Fruit fly (Drosophila melanogaster) whole organism, embryonic: ENCODE measurements around the gene CG18265.

Source experiments
- Abd-B ChIP-seq: fragments of 200-800 bp; sonication (Bioruptor generic); optimal IDR thresholded peaks from 2 replicates; lab custom pipeline; 2018; ENCODE audit warnings: missing biosample characterization, mild to moderate bottlenecking, missing genetic modification characterization, moderate library complexity
- CG10654 ChIP-seq: fragments of 200-800 bp; sonication (Bioruptor generic); optimal IDR thresholded peaks from 2 replicates; lab custom pipeline; 2016; ENCODE audit warnings: missing biosample characterization, missing genetic modification characterization
- CG12236 ChIP-seq: fragments of 200-800 bp; sonication (Bioruptor generic); optimal IDR thresholded peaks from 2 replicates; lab custom pipeline; 2016; ENCODE audit warnings: missing biosample characterization, missing genetic modification characterization
- CG14667 ChIP-seq: fragments of 200-800 bp; sonication (Bioruptor generic); IDR thresholded peaks from 2 replicates; pipeline ENCODE4 v1.3.6; 2022; ENCODE audit warnings: missing biosample characterization, missing genetic modification characterization
- CG15479 ChIP-seq: fragments of 200-800 bp; sonication (Bioruptor generic); optimal IDR thresholded peaks from 3 replicates; lab custom pipeline; 2019; ENCODE audit warnings: missing biosample characterization, mild to moderate bottlenecking, missing genetic modification characterization, moderate library complexity
- CG15696 ChIP-seq: fragments of 200-800 bp; sonication (Bioruptor generic); optimal IDR thresholded peaks from 2 replicates; lab custom pipeline; 2019; ENCODE audit warnings: missing biosample characterization, mild to moderate bottlenecking, missing genetic modification characterization, moderate library complexity
- CG17328 ChIP-seq: fragments of 200-800 bp; sonication (Bioruptor generic); IDR thresholded peaks from 2 replicates; pipeline ENCODE4 v1.3.6; 2022; ENCODE audit warnings: missing biosample characterization, missing genetic modification characterization
- CG17912 ChIP-seq: fragments of 200-800 bp; sonication (Bioruptor generic); optimal IDR thresholded peaks from 2 replicates; lab custom pipeline; 2018; ENCODE audit warnings: missing biosample characterization, mild to moderate bottlenecking, missing genetic modification characterization
- CG18476 ChIP-seq: fragments of 200-800 bp; sonication (Bioruptor generic); optimal IDR thresholded peaks from 2 replicates; lab custom pipeline; 2016; ENCODE audit warnings: missing biosample characterization, mild to moderate bottlenecking, missing genetic modification characterization
- CG2889 ChIP-seq: fragments of 200-800 bp; sonication (Bioruptor generic); IDR thresholded peaks from 3 replicates; pipeline ENCODE4 v1.3.6; 2022; ENCODE audit warnings: missing biosample characterization, missing genetic modification characterization
- CG32767 ChIP-seq: fragments of 200-800 bp; sonication (Bioruptor generic); IDR thresholded peaks from 2 replicates; pipeline ENCODE4 v1.3.6; 2022; ENCODE audit warnings: missing biosample characterization, missing genetic modification characterization
- CG3407 ChIP-seq: fragments of 200-800 bp; sonication (Bioruptor generic); optimal IDR thresholded peaks from 2 replicates; lab custom pipeline; 2018; ENCODE audit warnings: missing biosample characterization, mild to moderate bottlenecking, missing genetic modification characterization
- CG6791 ChIP-seq: fragments of 200-800 bp; sonication (Bioruptor generic); IDR thresholded peaks from 3 replicates; pipeline ENCODE4 v1.3.6; 2022; ENCODE audit warnings: missing biosample characterization, missing genetic modification characterization; ENCODE audit not compliant: partially characterized antibody
- CG7271 ChIP-seq: fragments of 200-800 bp; sonication (Bioruptor generic); optimal IDR thresholded peaks from 2 replicates; lab custom pipeline; 2018; ENCODE audit warnings: missing biosample characterization, mild to moderate bottlenecking, missing genetic modification characterization, moderate library complexity
- CG8478 ChIP-seq: fragments of >200 bp; optimal IDR thresholded peaks from 2 replicates; lab custom pipeline; 2018
- CG8924 ChIP-seq: fragments of 200-800 bp; optimal IDR thresholded peaks from 3 replicates; lab custom pipeline; 2019; ENCODE audit warnings: missing biosample characterization, mild to moderate bottlenecking, missing genetic modification characterization, moderate library complexity
- CTCF ChIP-seq: fragments of 200-800 bp; sonication (Bioruptor generic); optimal IDR thresholded peaks from 2 replicates; lab custom pipeline; 2017; ENCODE audit warnings: missing biosample characterization, mild to moderate bottlenecking, missing genetic modification characterization, moderate library complexity
- D19A ChIP-seq: fragments of 200-800 bp; optimal IDR thresholded peaks from 3 replicates; lab custom pipeline; 2019; ENCODE audit warnings: missing biosample characterization, mild to moderate bottlenecking, missing genetic modification characterization, moderate library complexity
- Dad ChIP-seq: fragments of 200-800 bp; sonication (Bioruptor generic); optimal IDR thresholded peaks from 3 replicates; lab custom pipeline; 2016; ENCODE audit warnings: missing biosample characterization, missing genetic modification characterization
- Deaf1 ChIP-seq: fragments of 200-800 bp; optimal IDR thresholded peaks from 3 replicates; lab custom pipeline; 2019; ENCODE audit warnings: missing biosample characterization, mild to moderate bottlenecking, missing genetic modification characterization, moderate library complexity
- Drgx ChIP-seq: fragments of 200-800 bp; sonication (Bioruptor generic); IDR thresholded peaks from 2 replicates; pipeline ENCODE4 v1.3.6; 2022; ENCODE audit warnings: missing biosample characterization, missing genetic modification characterization
- HLH4C ChIP-seq: fragments of 200-800 bp; sonication (Bioruptor generic); IDR thresholded peaks from 3 replicates; pipeline ENCODE4 v1.3.6; 2022; ENCODE audit warnings: missing biosample characterization, missing genetic modification characterization; ENCODE audit not compliant: partially characterized antibody
- HmgZ ChIP-seq: fragments of 200-800 bp; sonication (Bioruptor generic); optimal IDR thresholded peaks from 2 replicates; lab custom pipeline; 2018; ENCODE audit warnings: missing biosample characterization, mild to moderate bottlenecking, missing genetic modification characterization
- Hmr ChIP-seq: fragments of 200-800 bp; sonication (Bioruptor generic); optimal IDR thresholded peaks from 3 replicates; lab custom pipeline; 2017; ENCODE audit warnings: mild to moderate bottlenecking, missing biosample characterization, missing genetic modification reagents, missing genetic modification characterization
- Kr ChIP-seq: fragments of 200-800 bp; sonication (Bioruptor generic); optimal IDR thresholded peaks from 2 replicates; lab custom pipeline; 2017; ENCODE audit warnings: missing biosample characterization, mild to moderate bottlenecking, missing genetic modification characterization
- MESR4 ChIP-seq: fragments of 200-800 bp; sonication (Bioruptor generic); optimal IDR thresholded peaks from 2 replicates; lab custom pipeline; 2018; ENCODE audit warnings: missing biosample characterization, mild to moderate bottlenecking, missing genetic modification characterization, moderate library complexity
- MTF-1 ChIP-seq: fragments of 200-800 bp; sonication (Bioruptor generic); optimal IDR thresholded peaks from 2 replicates; lab custom pipeline; 2018; ENCODE audit warnings: missing biosample characterization, mild to moderate bottlenecking, missing genetic modification characterization, borderline replicate concordance
- Mrtf ChIP-seq: fragments of 200-800 bp; sonication (Bioruptor generic); IDR thresholded peaks from 3 replicates; pipeline ENCODE4 v1.3.6; 2022; ENCODE audit warnings: missing biosample characterization, missing genetic modification characterization
- NC2β ChIP-seq: fragments of 200-800 bp; sonication (Bioruptor generic); optimal IDR thresholded peaks from 2 replicates; lab custom pipeline; 2016; ENCODE audit warnings: missing biosample characterization, missing genetic modification characterization
- Nf-YB ChIP-seq: fragments of 200-800 bp; sonication (Bioruptor generic); optimal IDR thresholded peaks from 3 replicates; lab custom pipeline; 2019; ENCODE audit warnings: missing biosample characterization, mild to moderate bottlenecking, missing genetic modification characterization, moderate library complexity
- PHDP ChIP-seq: fragments of 200-800 bp; sonication (Bioruptor generic); optimal IDR thresholded peaks from 3 replicates; lab custom pipeline; 2018; ENCODE audit warnings: missing biosample characterization, mild to moderate bottlenecking, missing genetic modification characterization, moderate library complexity
- Sox102F ChIP-seq: fragments of 200-800 bp; sonication (Bioruptor generic); optimal IDR thresholded peaks from 2 replicates; lab custom pipeline; 2018; ENCODE audit warnings: missing biosample characterization, mild to moderate bottlenecking, missing genetic modification characterization, moderate library complexity
- Tbp ChIP-seq: fragments of >200 bp; optimal IDR thresholded peaks from 2 replicates; lab custom pipeline; 2018; ENCODE audit warnings: missing biosample characterization, missing genetic modification characterization
- ac ChIP-seq: fragments of 200-800 bp; sonication (Bioruptor generic); optimal IDR thresholded peaks from 3 replicates; lab custom pipeline; 2017; ENCODE audit warnings: missing biosample characterization, mild to moderate bottlenecking, missing genetic modification characterization
- bowl ChIP-seq: fragments of 200-800 bp; sonication (Bioruptor generic); IDR thresholded peaks from 2 replicates; pipeline ENCODE4 v1.3.6; 2022; ENCODE audit warnings: missing biosample characterization, missing genetic modification characterization
- chn ChIP-seq: fragments of 200-800 bp; sonication (Bioruptor generic); optimal IDR thresholded peaks from 2 replicates; lab custom pipeline; 2016; ENCODE audit warnings: missing biosample characterization, missing genetic modification characterization
- crp ChIP-seq, 2 experiments: fragments of 200-800 bp; sonication (Bioruptor generic); optimal IDR thresholded peaks; 2 replicates in 1 of 2; 3 replicates in 1 of 2; lab custom pipeline; 2017; ENCODE audit warnings: missing biosample characterization in 2 of 2, missing genetic modification characterization in 2 of 2, mild to moderate bottlenecking in 1 of 2, moderate library complexity in 1 of 2
- da ChIP-seq: fragments of 200-800 bp; sonication (Bioruptor generic); optimal IDR thresholded peaks from 2 replicates; lab custom pipeline; 2016; ENCODE audit warnings: missing biosample characterization, missing genetic modification characterization
- exex ChIP-seq: fragments of 200-800 bp; sonication (Bioruptor generic); optimal IDR thresholded peaks from 4 replicates; lab custom pipeline; 2018; ENCODE audit warnings: missing biosample characterization, mild to moderate bottlenecking, missing genetic modification characterization, moderate library complexity
- gem ChIP-seq: fragments of 200-800 bp; sonication (Bioruptor generic); optimal IDR thresholded peaks from 2 replicates; lab custom pipeline; 2019; ENCODE audit warnings: missing biosample characterization, mild to moderate bottlenecking, missing genetic modification characterization, moderate library complexity
- grau ChIP-seq: fragments of 200-800 bp; optimal IDR thresholded peaks from 3 replicates; lab custom pipeline; 2019; ENCODE audit warnings: missing biosample characterization, mild to moderate bottlenecking, missing genetic modification characterization, moderate library complexity
- gro ChIP-seq: fragments of 200-800 bp; sonication (Bioruptor generic); optimal IDR thresholded peaks from 2 replicates; lab custom pipeline; 2016; ENCODE audit warnings: missing biosample characterization, missing genetic modification characterization
- h ChIP-seq: fragments of >200 bp; optimal IDR thresholded peaks from 2 replicates; lab custom pipeline; 2017
- ken ChIP-seq: fragments of 200-800 bp; sonication (Bioruptor generic); IDR thresholded peaks from 3 replicates; pipeline ENCODE4 v1.3.6; 2022; ENCODE audit warnings: missing biosample characterization, missing genetic modification characterization
- knrl ChIP-seq: fragments of 200-800 bp; sonication (Bioruptor generic); IDR thresholded peaks from 3 replicates; pipeline ENCODE4 v1.3.6; 2022; ENCODE audit warnings: missing biosample characterization, missing genetic modification characterization; ENCODE audit not compliant: partially characterized antibody
- lbe ChIP-seq: fragments of 200-800 bp; sonication (Bioruptor generic); optimal IDR thresholded peaks from 2 replicates; lab custom pipeline; 2016; ENCODE audit warnings: missing biosample characterization, mild to moderate bottlenecking, missing genetic modification characterization
- mld ChIP-seq: fragments of 200-800 bp; sonication (Bioruptor generic); IDR thresholded peaks from 3 replicates; pipeline ENCODE4 v1.3.6; 2022; ENCODE audit warnings: missing biosample characterization, missing genetic modification characterization; ENCODE audit not compliant: partially characterized antibody
- nerfin-2 ChIP-seq: fragments of 200-800 bp; sonication (Bioruptor generic); IDR thresholded peaks from 2 replicates; pipeline ENCODE4 v1.3.6; 2022; ENCODE audit warnings: missing biosample characterization, missing genetic modification characterization; ENCODE audit not compliant: partially characterized antibody
- oc ChIP-seq: fragments of 200-800 bp; sonication (Bioruptor generic); optimal IDR thresholded peaks from 2 replicates; lab custom pipeline; 2018; ENCODE audit warnings: missing biosample characterization, mild to moderate bottlenecking, missing genetic modification characterization, moderate library complexity
- otp ChIP-seq: fragments of 200-800 bp; sonication (Bioruptor generic); IDR thresholded peaks from 3 replicates; pipeline ENCODE4, ENCODE4 v1.3.6; 2022; ENCODE audit warnings: missing biosample characterization, missing genetic modification characterization
- stc ChIP-seq: fragments of 200-800 bp; sonication (Bioruptor generic); IDR thresholded peaks from 2 replicates; pipeline ENCODE4 v1.3.6; 2022; ENCODE audit warnings: missing biosample characterization, missing genetic modification characterization
- tup ChIP-seq: fragments of 200-800 bp; sonication (Bioruptor generic); optimal IDR thresholded peaks from 2 replicates; lab custom pipeline; 2016; ENCODE audit warnings: missing biosample characterization, mild to moderate bottlenecking, missing genetic modification characterization, moderate library complexity

Gene CG18265

dm6 chr3L:17465804-17466203, 26.6 kb downstream of the CG18265 start, which contains the start of gene QIL1:
Gene QIL1, plus strand, starts transcription at chr3L:17465945.
- no peak for TF ChIP-seq gro (GFP tag; lab: Kevin White, UChicago)
- no peak for TF ChIP-seq otp
- TF ChIP-seq da: no peak
- TF ChIP-seq Nf-YB (GFP tag; lab: Kevin White, UChicago): no peak
- TF ChIP-seq Hmr (GFP tag; lab: Kevin White, UChicago): peak; percentile 43
- no peak for TF ChIP-seq oc (tag; lab: Kevin White, UChicago)
- TF ChIP-seq crp (GFP tag; optimal IDR thresholded peaks at IDR 0.05; lab: Kevin White, UChicago): no peak
- no peak for TF ChIP-seq Mrtf (GFP tag; lab: Robert Waterston, UW)
- TF ChIP-seq HmgZ: peak; percentile 66
- TF ChIP-seq mld (GFP tag; lab: Robert Waterston, UW): no peak
- peak; percentile 61 for TF ChIP-seq CTCF
- TF ChIP-seq ac (GFP tag; lab: Kevin White, UChicago): no peak
- no peak for TF ChIP-seq CG15696 (tag; lab: Kevin White, UChicago)
- no peak for TF ChIP-seq CG15479 (GFP tag; lab: Kevin White, UChicago)
- no peak for TF ChIP-seq CG14667 (GFP tag; lab: Robert Waterston, UW)
- TF ChIP-seq MESR4 (GFP tag; lab: Kevin White, UChicago): peak; percentile 94
- no peak for TF ChIP-seq CG18476 (GFP tag; lab: Kevin White, UChicago)
- no peak for TF ChIP-seq tup (GFP tag; lab: Kevin White, UChicago)
- TF ChIP-seq CG12236 (GFP tag; lab: Kevin White, UChicago): no peak
- TF ChIP-seq CG2889 (GFP tag; lab: Robert Waterston, UW): no peak
- TF ChIP-seq Kr (GFP tag; lab: Kevin White, UChicago): no peak
- no peak for TF ChIP-seq MTF-1 (GFP tag; lab: Kevin White, UChicago)
- TF ChIP-seq CG6791: no peak
- no peak for TF ChIP-seq CG17912 (GFP tag; lab: Kevin White, UChicago)
- peak; percentile 28 for TF ChIP-seq CG8924 (tag; lab: Kevin White, UChicago)
- no peak for TF ChIP-seq lbe (GFP tag; lab: Kevin White, UChicago)
- TF ChIP-seq CG8478 (lab: Kevin White, UChicago): no peak
- no peak for TF ChIP-seq NC2β (GFP tag; lab: Kevin White, UChicago)
- no peak for TF ChIP-seq CG10654 (GFP tag; lab: Kevin White, UChicago)
- TF ChIP-seq Tbp (GFP tag; lab: Kevin White, UChicago): no peak
- TF ChIP-seq stc: no peak
- peak; percentile 29 for TF ChIP-seq grau
- no peak for TF ChIP-seq h (lab: Kevin White, UChicago)
- no peak for TF ChIP-seq bowl
- TF ChIP-seq Dad (GFP tag; lab: Kevin White, UChicago): no peak
- TF ChIP-seq Deaf1 (tag; lab: Kevin White, UChicago): no peak
- TF ChIP-seq ken (GFP tag; lab: Robert Waterston, UW): no peak
- TF ChIP-seq Drgx (GFP tag; lab: Robert Waterston, UW): no peak
- TF ChIP-seq CG32767 (GFP tag; lab: Robert Waterston, UW): no peak
- no peak for TF ChIP-seq CG17328
- no peak for TF ChIP-seq exex (tag; lab: Kevin White, UChicago)
- no peak for TF ChIP-seq nerfin-2
- no peak for TF ChIP-seq HLH4C (GFP tag; lab: Robert Waterston, UW)
- TF ChIP-seq knrl (GFP tag; lab: Robert Waterston, UW): peak; percentile 44; the same call in 1 of the 3 replicates
- peak; percentile 78 for TF ChIP-seq Abd-B (GFP tag; lab: Kevin White, UChicago)
- no peak for TF ChIP-seq PHDP (tag; lab: Kevin White, UChicago)
- TF ChIP-seq CG7271 (tag; lab: Kevin White, UChicago): no peak
- TF ChIP-seq gem (tag; lab: Kevin White, UChicago): peak; percentile 16
- TF ChIP-seq chn: no peak
- no peak for TF ChIP-seq Sox102F
- TF ChIP-seq CG3407 (GFP tag; lab: Kevin White, UChicago): no peak
- TF ChIP-seq D19A (tag; lab: Kevin White, UChicago): peak; percentile 8
